Fruit fly (Drosophila melanogaster) whole organism, embryonic: ENCODE measurements around the gene ldbr.
A peak's percentile ranks its signal among the peaks of the same experiment; 100 is the strongest.

Source experiments
- Ada2b ChIP-seq: fragments of 200-800 bp; sonication (Bioruptor generic); IDR thresholded peaks from 2 replicates; pipeline ENCODE4 v1.3.6; 2022; ENCODE audit warnings: missing biosample characterization, missing genetic modification characterization
- Aef1 ChIP-seq: fragments of 200-800 bp; sonication (Bioruptor generic); IDR thresholded peaks from 3 replicates; pipeline ENCODE4 v1.3.6; 2022; ENCODE audit warnings: missing biosample characterization, missing genetic modification characterization
- BEAF-32 ChIP-seq: fragments of 200-800 bp; sonication (Bioruptor generic); optimal IDR thresholded peaks from 3 replicates; lab custom pipeline; 2017; ENCODE audit warnings: missing biosample characterization, missing genetic modification characterization, mild to moderate bottlenecking, moderate library complexity, missing genetic modification reagents
- CG10267 ChIP-seq: fragments of 200-800 bp; sonication (Bioruptor generic); optimal IDR thresholded peaks from 2 replicates; lab custom pipeline; 2018; ENCODE audit warnings: missing biosample characterization, mild to moderate bottlenecking, missing genetic modification characterization, moderate library complexity
- CG12155 ChIP-seq: fragments of 200-800 bp; sonication (Bioruptor generic); optimal IDR thresholded peaks from 3 replicates; lab custom pipeline; 2016; ENCODE audit warnings: missing biosample characterization, missing genetic modification characterization
- CG12391 ChIP-seq: fragments of 200-800 bp; sonication (Bioruptor generic); optimal IDR thresholded peaks from 3 replicates; lab custom pipeline; 2018; ENCODE audit warnings: missing biosample characterization, mild to moderate bottlenecking, missing genetic modification characterization, moderate library complexity
- CG12744 ChIP-seq: fragments of 200-800 bp; sonication (Bioruptor generic); optimal IDR thresholded peaks from 2 replicates; lab custom pipeline; 2016; ENCODE audit warnings: missing biosample characterization, missing genetic modification characterization
- CG14710 ChIP-seq: fragments of 200-800 bp; sonication (Bioruptor generic); optimal IDR thresholded peaks from 3 replicates; lab custom pipeline; 2019; ENCODE audit warnings: missing biosample characterization, mild to moderate bottlenecking, missing genetic modification characterization, moderate library complexity
- CG15011 ChIP-seq: fragments of 200-800 bp; sonication (Bioruptor generic); optimal IDR thresholded peaks from 3 replicates; lab custom pipeline; 2018; ENCODE audit warnings: missing biosample characterization, mild to moderate bottlenecking, missing genetic modification characterization
- CG15601 ChIP-seq: fragments of 200-800 bp; sonication (Bioruptor generic); optimal IDR thresholded peaks from 3 replicates; lab custom pipeline; 2019; ENCODE audit warnings: missing biosample characterization, mild to moderate bottlenecking, missing genetic modification characterization, moderate library complexity
- CG1602 ChIP-seq: fragments of 200-800 bp; sonication (Bioruptor generic); optimal IDR thresholded peaks from 3 replicates; lab custom pipeline; 2016; ENCODE audit warnings: missing biosample characterization, missing genetic modification characterization
- CG1832 ChIP-seq: fragments of 200-800 bp; sonication (Bioruptor generic); optimal IDR thresholded peaks from 2 replicates; lab custom pipeline; 2017; ENCODE audit warnings: missing biosample characterization, mild to moderate bottlenecking, missing genetic modification characterization, inconsistent platforms
- CG2116 ChIP-seq: fragments of 200-800 bp; sonication (Bioruptor generic); optimal IDR thresholded peaks from 3 replicates; lab custom pipeline; 2018; ENCODE audit warnings: missing biosample characterization, mild to moderate bottlenecking, missing genetic modification characterization
- CG2202 ChIP-seq: fragments of 200-800 bp; sonication (Bioruptor generic); optimal IDR thresholded peaks from 2 replicates; lab custom pipeline; 2018; ENCODE audit warnings: missing biosample characterization, mild to moderate bottlenecking, missing genetic modification characterization
- CG6791 ChIP-seq: fragments of 200-800 bp; sonication (Bioruptor generic); IDR thresholded peaks from 3 replicates; pipeline ENCODE4 v1.3.6; 2022; ENCODE audit warnings: missing biosample characterization, missing genetic modification characterization; ENCODE audit not compliant: partially characterized antibody
- CG7372 ChIP-seq: fragments of 200-800 bp; sonication (Bioruptor generic); IDR thresholded peaks from 2 replicates; pipeline ENCODE4 v1.3.6; 2022; ENCODE audit warnings: missing biosample characterization, missing genetic modification characterization
- CG7556 ChIP-seq: fragments of 200-800 bp; sonication (Bioruptor generic); optimal IDR thresholded peaks from 2 replicates; lab custom pipeline; 2017; ENCODE audit warnings: missing biosample characterization, mild to moderate bottlenecking, missing genetic modification characterization
- Dip2 ChIP-seq: fragments of 200-800 bp; sonication (Bioruptor generic); IDR thresholded peaks from 2 replicates; pipeline ENCODE4 v1.3.6; 2022; ENCODE audit warnings: missing biosample characterization, missing genetic modification characterization
- Dip3 ChIP-seq: fragments of 200-800 bp; sonication (Bioruptor generic); optimal IDR thresholded peaks from 3 replicates; lab custom pipeline; 2016; ENCODE audit warnings: missing biosample characterization, missing genetic modification characterization
- Dref ChIP-seq: fragments of 200-800 bp; sonication (Bioruptor generic); IDR thresholded peaks from 2 replicates; pipeline ENCODE4 v1.3.6; 2022; ENCODE audit warnings: missing biosample characterization, missing genetic modification characterization
- Fer2 ChIP-seq: fragments of 200-800 bp; sonication (Bioruptor generic); optimal IDR thresholded peaks from 2 replicates; lab custom pipeline; 2018; ENCODE audit warnings: missing biosample characterization, mild to moderate bottlenecking, missing genetic modification characterization, moderate library complexity
- HLH4C ChIP-seq: fragments of 200-800 bp; sonication (Bioruptor generic); IDR thresholded peaks from 3 replicates; pipeline ENCODE4 v1.3.6; 2022; ENCODE audit warnings: missing biosample characterization, missing genetic modification characterization; ENCODE audit not compliant: partially characterized antibody
- Hey ChIP-seq: fragments of 200-800 bp; sonication (Bioruptor generic); optimal IDR thresholded peaks from 3 replicates; lab custom pipeline; 2018; ENCODE audit warnings: missing biosample characterization, mild to moderate bottlenecking, missing genetic modification characterization
- Hmx ChIP-seq: fragments of 200-800 bp; sonication (Bioruptor generic); optimal IDR thresholded peaks from 2 replicates; lab custom pipeline; 2016; ENCODE audit warnings: missing biosample characterization, missing genetic modification characterization
- Hr39 ChIP-seq: fragments of >200 bp; optimal IDR thresholded peaks from 2 replicates; lab custom pipeline; 2017
- Lhr ChIP-seq: fragments of 200-800 bp; sonication (Bioruptor generic); optimal IDR thresholded peaks from 3 replicates; lab custom pipeline; 2017; ENCODE audit warnings: mild to moderate bottlenecking, missing biosample characterization, missing genetic modification reagents, missing genetic modification characterization
- Max ChIP-seq: fragments of 200-800 bp; sonication (Bioruptor generic); optimal IDR thresholded peaks from 2 replicates; lab custom pipeline; 2016; ENCODE audit warnings: missing biosample characterization, mild to moderate bottlenecking, missing genetic modification characterization
- NK7.1 ChIP-seq: fragments of 200-800 bp; sonication (Bioruptor generic); optimal IDR thresholded peaks from 3 replicates; lab custom pipeline; 2016; ENCODE audit warnings: missing biosample characterization, missing genetic modification characterization
- PHDP ChIP-seq: fragments of 200-800 bp; sonication (Bioruptor generic); optimal IDR thresholded peaks from 3 replicates; lab custom pipeline; 2018; ENCODE audit warnings: missing biosample characterization, mild to moderate bottlenecking, missing genetic modification characterization, moderate library complexity
- Pdp1 ChIP-seq, 2 experiments: fragments of 200-800 bp; sonication (Bioruptor generic); optimal IDR thresholded peaks; 3 replicates each; lab custom pipeline; 2016; ENCODE audit warnings: missing biosample characterization in 2 of 2, missing genetic modification characterization in 2 of 2, mild to moderate bottlenecking in 1 of 2, moderate library complexity in 1 of 2
- Sox100B ChIP-seq: fragments of 200-800 bp; sonication (Bioruptor generic); optimal IDR thresholded peaks from 3 replicates; lab custom pipeline; 2018; ENCODE audit warnings: missing biosample characterization, mild to moderate bottlenecking, missing genetic modification characterization
- YL-1 ChIP-seq: fragments of 200-800 bp; sonication (Bioruptor generic); optimal IDR thresholded peaks from 3 replicates; lab custom pipeline; 2017; ENCODE audit warnings: missing biosample characterization, mild to moderate bottlenecking, missing genetic modification characterization
- ara ChIP-seq: fragments of 200-800 bp; sonication (Bioruptor generic); IDR thresholded peaks from 2 replicates; pipeline ENCODE4 v1.3.6; 2022; ENCODE audit warnings: missing biosample characterization, missing genetic modification characterization
- bab2 ChIP-seq: fragments of 200-800 bp; sonication (Bioruptor generic); optimal IDR thresholded peaks from 2 replicates; lab custom pipeline; 2016; ENCODE audit warnings: missing biosample characterization, missing genetic modification characterization
- bcd ChIP-seq: fragments of 200-800 bp; sonication (Bioruptor generic); optimal IDR thresholded peaks from 2 replicates; lab custom pipeline; 2017; ENCODE audit warnings: missing biosample characterization, mild to moderate bottlenecking, missing genetic modification characterization
- danr ChIP-seq: fragments of 200-800 bp; sonication (Bioruptor generic); IDR thresholded peaks from 2 replicates; pipeline ENCODE4 v1.3.6; 2022; ENCODE audit warnings: missing biosample characterization, missing genetic modification characterization
- fru ChIP-seq: fragments of >200 bp; optimal IDR thresholded peaks from 2 replicates; lab custom pipeline; 2017
- gcm2 ChIP-seq: fragments of 200-800 bp; sonication (Bioruptor generic); optimal IDR thresholded peaks from 2 replicates; lab custom pipeline; 2016; ENCODE audit warnings: missing biosample characterization, missing genetic modification characterization
- grn ChIP-seq: fragments of 200-800 bp; sonication (Bioruptor generic); optimal IDR thresholded peaks from 3 replicates; lab custom pipeline; 2017; ENCODE audit warnings: missing biosample characterization, missing genetic modification characterization
- insv ChIP-seq, 2 experiments: fragments of 200-800 bp; sonication (Bioruptor generic); optimal IDR thresholded peaks; 3 replicates each; lab custom pipeline; 2016 to 2018; ENCODE audit warnings: missing biosample characterization in 2 of 2, missing genetic modification characterization in 2 of 2
- lola ChIP-seq, 3 experiments: fragments of >200 bp in 2 of 3; fragments of 200-800 bp in 1 of 3; sonication (Bioruptor generic) in 1 of 3; optimal IDR thresholded peaks; 2 replicates each; lab custom pipeline; 2017 to 2019; ENCODE audit warnings: missing biosample characterization in 3 of 3, missing genetic modification characterization in 3 of 3, mild to moderate bottlenecking in 1 of 3, moderate library complexity in 1 of 3
- odd ChIP-seq: fragments of 200-800 bp; sonication (Bioruptor generic); optimal IDR thresholded peaks from 2 replicates; lab custom pipeline; 2017; ENCODE audit warnings: missing biosample characterization, mild to moderate bottlenecking, missing genetic modification characterization
- pnt ChIP-seq: fragments of 200-800 bp; sonication (Bioruptor generic); optimal IDR thresholded peaks from 3 replicates; lab custom pipeline; 2016; ENCODE audit warnings: missing biosample characterization, missing genetic modification characterization
- pzg ChIP-seq: fragments of 200-800 bp; sonication (Bioruptor generic); optimal IDR thresholded peaks from 3 replicates; lab custom pipeline; 2018; ENCODE audit warnings: missing biosample characterization, mild to moderate bottlenecking, missing genetic modification characterization, moderate library complexity
- ranshi ChIP-seq: fragments of 200-800 bp; sonication (Bioruptor generic); IDR thresholded peaks from 2 replicates; pipeline ENCODE4 v1.3.6; 2022; ENCODE audit warnings: missing biosample characterization, missing genetic modification characterization
- tap ChIP-seq: fragments of 200-800 bp; optimal IDR thresholded peaks from 3 replicates; lab custom pipeline; 2019; ENCODE audit warnings: missing biosample characterization, mild to moderate bottlenecking, missing genetic modification characterization, moderate library complexity
- tio ChIP-seq: fragments of 200-800 bp; sonication (Bioruptor generic); optimal IDR thresholded peaks from 2 replicates; lab custom pipeline; 2017; ENCODE audit warnings: missing biosample characterization, missing genetic modification characterization, inconsistent platforms
- tll ChIP-seq, 2 experiments: fragments of 200-800 bp in 1 of 2; fragments of >200 bp in 1 of 2; sonication (Bioruptor generic) in 1 of 2; optimal IDR thresholded peaks; 2 replicates each; lab custom pipeline; 2017 to 2019; ENCODE audit warnings: missing biosample characterization in 2 of 2, missing genetic modification characterization in 2 of 2, mild to moderate bottlenecking in 1 of 2, moderate library complexity in 1 of 2
- trh ChIP-seq: fragments of 200-800 bp; sonication (Bioruptor generic); optimal IDR thresholded peaks from 2 replicates; lab custom pipeline; 2016; ENCODE audit warnings: missing biosample characterization, missing genetic modification characterization
- ttk ChIP-seq: fragments of 200-800 bp; sonication (Bioruptor generic); IDR thresholded peaks from 2 replicates; pipeline ENCODE4 v2.1.2; 2022; ENCODE audit warnings: missing biosample characterization, missing genetic modification characterization

The ldbr gene

DNA sequence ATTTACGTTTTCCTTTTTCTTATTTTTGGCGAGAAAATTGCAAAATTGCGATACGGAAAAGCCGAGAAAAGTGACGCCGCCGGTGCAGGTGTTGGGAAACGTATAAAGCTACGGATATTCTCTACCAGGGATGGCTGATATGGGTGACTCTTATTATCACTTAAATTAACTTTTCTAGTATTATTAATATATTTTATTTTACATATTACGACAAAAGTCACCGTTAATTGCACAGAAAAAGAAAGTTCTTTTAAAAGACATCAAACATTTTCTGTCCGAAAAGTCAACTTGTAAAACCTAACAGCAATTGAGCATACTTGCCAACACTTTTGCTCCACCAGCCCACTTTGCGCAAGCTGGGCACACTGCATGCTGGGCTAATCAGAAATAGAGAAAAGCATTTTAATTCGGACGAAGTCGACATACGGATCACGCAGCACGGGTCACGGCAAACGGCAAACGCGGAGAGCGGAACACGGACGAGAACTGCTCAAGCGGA lies 6.1 kb downstream of the ldbr start, which contains the start of the genes Cds and Uba2 (continued):
- TF ChIP-seq gcm2 (GFP tag; lab: Kevin White, UChicago): peak; percentile 50
- TF ChIP-seq CG15601 (tag; lab: Kevin White, UChicago): peak; percentile 89
- peak; percentile 47; the same call in 1 of the 3 replicates for TF ChIP-seq HLH4C
- peak in 1 of 3 experiments; percentile 88 for TF ChIP-seq lola (GFP tag; optimal IDR thresholded peaks at IDR 0.05; lab: Kevin White, UChicago)
- peak; percentile 89 for TF ChIP-seq CG7556 (GFP tag; lab: Kevin White, UChicago)
- peak; percentile 43; the same call in 1 of the 2 replicates for TF ChIP-seq Dref (GFP tag; lab: Robert Waterston, UW)
- peak; percentile 84 for TF ChIP-seq bab2
- peak; percentile 88 for TF ChIP-seq CG2202 (tag; lab: Kevin White, UChicago)
- TF ChIP-seq CG12744 (GFP tag; lab: Kevin White, UChicago): peak; percentile 51
- TF ChIP-seq Lhr: peak; percentile 83
- TF ChIP-seq Pdp1 (GFP tag; optimal IDR thresholded peaks at IDR 0.05; lab: Kevin White, UChicago): peak; percentile 69 to 80
- no peak for TF ChIP-seq Dip2 (GFP tag; lab: Robert Waterston, UW)
- TF ChIP-seq Max (GFP tag; lab: Kevin White, UChicago): peak; percentile 83
- TF ChIP-seq CG2116 (GFP tag; lab: Kevin White, UChicago): peak; percentile 91
- TF ChIP-seq fru (lab: Kevin White, UChicago): no peak
- TF ChIP-seq insv (GFP tag; optimal IDR thresholded peaks at IDR 0.05; lab: Kevin White, UChicago): peak in 1 of 2 experiments; percentile 93
- peak; percentile 87 for TF ChIP-seq ttk (GFP tag; lab: Robert Waterston, UW)
- TF ChIP-seq CG15011: no peak
- peak; percentile 86 for TF ChIP-seq odd
- peak; percentile 96 for TF ChIP-seq CG12391 (tag; lab: Kevin White, UChicago)
- TF ChIP-seq pzg (GFP tag; lab: Kevin White, UChicago): peak; percentile 82
- TF ChIP-seq bcd (GFP tag; lab: Kevin White, UChicago): peak; percentile 94
- TF ChIP-seq Ada2b (GFP tag; lab: Robert Waterston, UW): peak; percentile 92
- TF ChIP-seq Hr39 (lab: Kevin White, UChicago): no peak
- peak; percentile 71 for TF ChIP-seq trh (GFP tag; lab: Kevin White, UChicago)
- peak; percentile 95 for TF ChIP-seq PHDP (tag; lab: Kevin White, UChicago)
- TF ChIP-seq CG10267 (tag; lab: Kevin White, UChicago): peak; percentile 99
- peak; percentile 95 for TF ChIP-seq Fer2 (tag; lab: Kevin White, UChicago)
- peak; percentile 89 for TF ChIP-seq ranshi
- TF ChIP-seq CG1602: peak; percentile 90
- peak; percentile 94 for TF ChIP-seq CG12155 (GFP tag; lab: Kevin White, UChicago)
- TF ChIP-seq Dip3 (GFP tag; lab: Kevin White, UChicago): peak; percentile 73
- TF ChIP-seq tio (GFP tag; lab: Kevin White, UChicago): peak; percentile 83
- TF ChIP-seq CG14710 (tag; lab: Kevin White, UChicago): peak; percentile 95
- TF ChIP-seq danr: peak; percentile 81
- TF ChIP-seq ara (GFP tag; lab: Robert Waterston, UW): peak; percentile 83; the same call in 1 of the 2 replicates
- peak; percentile 90 for TF ChIP-seq CG7372 (GFP tag; lab: Robert Waterston, UW)
- TF ChIP-seq NK7.1: peak; percentile 10
- peak; percentile 0 for TF ChIP-seq Hmx (GFP tag; lab: Kevin White, UChicago)
- no peak for TF ChIP-seq grn (GFP tag; lab: Kevin White, UChicago)
- TF ChIP-seq Sox100B (GFP tag; lab: Kevin White, UChicago): peak; percentile 90
- peak; percentile 78 for TF ChIP-seq pnt (GFP tag; lab: Kevin White, UChicago)
- peak; percentile 89 for TF ChIP-seq tap (tag; lab: Kevin White, UChicago)
- peak; percentile 88 for TF ChIP-seq Aef1 (GFP tag; lab: Robert Waterston, UW)
- TF ChIP-seq BEAF-32: peak; percentile 53
- TF ChIP-seq Hey: no peak
- TF ChIP-seq CG6791 (GFP tag; lab: Robert Waterston, UW): no peak
- no peak for TF ChIP-seq CG1832 (GFP tag; lab: Kevin White, UChicago)
- TF ChIP-seq YL-1 (GFP tag; lab: Kevin White, UChicago): peak; percentile 95
- peak in 1 of 2 experiments; percentile 92 for TF ChIP-seq tll (GFP tag; optimal IDR thresholded peaks at IDR 0.05; lab: Kevin White, UChicago)
